Fruit fly (Drosophila melanogaster): ENCODE data around the gene CG7460.

dm6 chr3L:17759072-17759747 lies 18.9 kb downstream of the CG7460 start, which contains the start of gene CG32181:
- TF ChIP-seq eg (GFP tag; IDR thresholded peaks at IDR 0.05) (no peak), dac (GFP tag; optimal IDR thresholded peaks at IDR 0.05) (no peak), Hr39 (GFP tag; optimal IDR thresholded peaks at IDR 0.05) (no peak), CG8632 (GFP tag; optimal IDR thresholded peaks at IDR 0.05) (no peak), fd85E (GFP tag; optimal IDR thresholded peaks at IDR 0.05) (no peak), fkh (GFP tag; optimal IDR thresholded peaks at IDR 0.05) (no peak), lz (GFP tag; optimal IDR thresholded peaks at IDR 0.05) (no peak), CG6163 (GFP tag; IDR thresholded peaks at IDR 0.05) (no peak), dsx (GFP tag; optimal IDR thresholded peaks at IDR 0.05; ENCODE audit: poor library complexity, severe bottlenecking) (no peak), Eip78C (GFP tag) (no peak), CG16779 (tag; optimal IDR thresholded peaks at IDR 0.05) (no peak)
